Worm (Caenorhabditis elegans) whole organism, late embryonic: ENCODE results near the gene sptl-2.

Experiments used
- ama-1 ChIP-seq: fragments of 150-350 bp; optimal IDR thresholded peaks from 2 replicates; lab custom pipeline; 2014
- ceh-2 ChIP-seq: sonication (generic microtip); optimal IDR thresholded peaks from 2 replicates; lab custom pipeline; 2016; ENCODE audit warnings: missing genotype, missing genetic modification characterization, missing compliant biosample characterization
- ceh-34 ChIP-seq: sonication (generic microtip); optimal IDR thresholded peaks from 2 replicates; lab custom pipeline; 2016; ENCODE audit warnings: mild to moderate bottlenecking, missing genetic modification characterization, missing compliant biosample characterization
- dmd-4 ChIP-seq: sonication (generic microtip); optimal IDR thresholded peaks from 2 replicates; lab custom pipeline; 2016; ENCODE audit warnings: borderline replicate concordance, missing genetic modification characterization, missing compliant biosample characterization
- fkh-10 ChIP-seq: fragments of 150-350 bp; optimal IDR thresholded peaks from 2 replicates; lab custom pipeline; 2014; ENCODE audit warnings: missing biosample characterization, missing genetic modification reagents, missing genetic modification characterization
- gmeb-2 ChIP-seq: sonication (generic microtip); optimal IDR thresholded peaks from 2 replicates; lab custom pipeline; 2016; ENCODE audit warnings: missing genetic modification characterization, inconsistent platforms, missing compliant biosample characterization
- lin-11 ChIP-seq: fragments of 200-800 bp; sonication (Bioruptor generic); optimal IDR thresholded peaks from 2 replicates; lab custom pipeline; 2018; ENCODE audit warnings: mild to moderate bottlenecking, missing genetic modification characterization, missing compliant biosample characterization
- nhr-232 ChIP-seq: sonication (generic microtip); optimal IDR thresholded peaks from 2 replicates; lab custom pipeline; 2016; ENCODE audit warnings: missing genetic modification characterization, missing compliant biosample characterization
- pat-9 ChIP-seq: fragments of 200-800 bp; sonication (Bioruptor generic); optimal IDR thresholded peaks from 2 replicates; lab custom pipeline; 2018; ENCODE audit warnings: mild to moderate bottlenecking, missing genetic modification characterization, moderate library complexity, missing compliant biosample characterization
- sdc-2 ChIP-seq: sonication (generic microtip); optimal IDR thresholded peaks from 2 replicates; lab custom pipeline; 2016; ENCODE audit warnings: missing genotype, missing genetic modification characterization, missing compliant biosample characterization
- tbx-2 ChIP-seq: sonication (generic microtip); optimal IDR thresholded peaks from 2 replicates; lab custom pipeline; 2016; ENCODE audit warnings: missing genetic modification characterization, missing compliant biosample characterization

DNA sequence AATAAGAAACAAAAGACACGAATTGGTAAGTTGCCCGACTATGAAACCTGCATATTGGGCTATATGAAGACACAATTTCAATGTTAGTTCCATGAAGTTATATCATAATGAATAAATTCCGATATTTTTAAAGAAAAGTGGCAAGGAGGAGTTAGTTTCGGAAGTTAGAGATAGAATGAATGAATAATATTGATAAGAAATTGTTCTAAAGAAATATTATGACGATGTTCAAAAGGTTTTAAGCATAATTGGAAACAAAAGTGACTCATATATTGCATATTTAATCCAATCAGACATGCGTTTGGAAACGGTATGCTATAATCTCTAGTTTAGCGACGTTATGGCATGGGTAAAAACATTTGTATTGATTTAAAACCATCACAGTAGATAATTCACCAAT is 52.6 kb downstream of the sptl-2 start, which contains the start of gene str-143:
- TF ChIP-seq nhr-232 (tag; lab: Kevin White, UChicago) (no peak), tbx-2 (tag; lab: Kevin White, UChicago) (no peak), pat-9 (tag; lab: Kevin White, UChicago) (no peak), dmd-4 (tag; lab: Kevin White, UChicago) (no peak), ceh-34 (tag; lab: Kevin White, UChicago) (no peak), gmeb-2 (no peak), ceh-2 (tag; lab: Kevin White, UChicago) (no peak), fkh-10 (GFP tag; lab: Kevin White, UChicago) (no peak), sdc-2 (tag; lab: Kevin White, UChicago) (no peak), ama-1 (lab: Kevin White, UChicago) (no peak), lin-11 (no peak)
